Fruit fly (Drosophila melanogaster): ENCODE results near the gene lectin-33A.

- TF ChIP-seq sv (GFP tag; optimal IDR thresholded peaks at IDR 0.05) = no peak
- no peak for TF ChIP-seq GATAd (GFP tag; optimal IDR thresholded peaks at IDR 0.05)
- TF ChIP-seq OdsH (GFP tag; optimal IDR thresholded peaks at IDR 0.05) = no peak
- TF ChIP-seq pan (optimal IDR thresholded peaks at IDR 0.05) = no peak
- TF ChIP-seq lola (GFP tag; optimal IDR thresholded peaks at IDR 0.05) = no peak
- no peak for TF ChIP-seq Dif (GFP tag; optimal IDR thresholded peaks at IDR 0.05; ENCODE audit: partially characterized antibody)
- no peak for TF ChIP-seq br (GFP tag; optimal IDR thresholded peaks at IDR 0.05)
- TF ChIP-seq Rel (GFP tag; optimal IDR thresholded peaks at IDR 0.05) = no peak
- no peak for TF ChIP-seq Rel (tag; optimal IDR thresholded peaks at IDR 0.05)
- no peak for TF ChIP-seq h (GFP tag; optimal IDR thresholded peaks at IDR 0.05)
- no peak for TF ChIP-seq foxo (GFP tag; optimal IDR thresholded peaks at IDR 0.05)
Observed at dm6 chr2L:10976046-10976863, 25.6 kb upstream of the lectin-33A start, which contains the start of the genes ATPsynG and SCAR.

Data from whole organism, wandering third instar larva.